Fruit fly (Drosophila melanogaster): Measurements from ENCODE around the gene CG7992.
A peak's percentile ranks its signal among the peaks of the same experiment; 100 is the strongest.

DNA sequence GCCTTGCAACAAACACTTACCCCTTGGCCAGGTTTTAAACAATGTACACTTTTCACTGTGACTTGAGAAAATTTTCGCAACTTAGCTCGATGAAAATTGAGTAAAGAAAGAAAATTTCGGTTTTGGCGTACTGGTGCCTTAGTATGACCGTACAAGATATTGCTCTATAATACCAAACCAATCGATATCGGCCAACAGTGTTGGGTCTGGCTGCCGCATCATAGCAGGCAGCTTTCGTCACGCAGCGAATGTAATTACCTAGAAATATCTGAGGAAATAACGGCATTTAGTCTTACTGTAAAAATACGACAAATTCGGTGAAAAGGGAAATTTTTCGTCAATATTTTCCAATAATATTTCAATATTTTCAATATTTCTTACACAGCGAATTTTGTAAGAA, 39.0 kb downstream of the CG7992 start, which contains the start of gene Ulp1:
- TF ChIP-seq CG10431 (GFP tag; optimal IDR thresholded peaks at IDR 0.05), result no peak
- TF ChIP-seq CG32772 (GFP tag; IDR thresholded peaks at IDR 0.05), result no peak
- no peak for TF ChIP-seq cas (GFP tag; IDR thresholded peaks at IDR 0.05)
- TF ChIP-seq CG13287 (GFP tag; IDR thresholded peaks at IDR 0.05; ENCODE audit: partially characterized antibody), result peak; percentile 57
- TF ChIP-seq sr (GFP tag; IDR thresholded peaks at IDR 0.05), result no peak
